Worm (Caenorhabditis elegans): ENCODE measurements around the gene trh-1.

Gene trh-1

DNA sequence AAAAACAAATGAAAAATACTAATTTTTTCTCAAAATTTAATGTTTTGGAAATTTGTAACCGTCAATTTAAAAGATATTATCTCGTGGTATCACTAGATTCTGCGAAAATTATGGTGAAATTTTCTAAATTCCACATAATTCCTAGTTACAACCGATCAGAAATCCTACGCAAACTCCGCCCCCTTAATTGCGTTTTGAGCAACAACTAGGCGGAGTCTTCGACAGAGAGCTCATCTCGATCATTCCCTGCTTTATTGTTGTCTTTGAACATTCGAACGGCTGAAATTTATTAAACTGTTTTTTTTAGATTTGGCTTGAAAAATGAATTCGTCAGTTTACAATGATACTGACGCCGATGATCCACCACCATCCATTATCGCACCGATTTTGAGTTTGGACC lies 31.1 kb downstream of the trh-1 start, which contains the start of gene T02D1.4:
Gene T02D1.4, plus strand, starts transcription at position 301 of the 400 bp plus-strand sequence.
- no peak for TF ChIP-seq ztf-4 (tag; optimal IDR thresholded peaks at IDR 0.05)
- no peak for TF ChIP-seq nhr-77 (tag; optimal IDR thresholded peaks at IDR 0.05)
- TF ChIP-seq nhr-23 (tag; optimal IDR thresholded peaks at IDR 0.05), result no peak
- no peak for TF ChIP-seq ceh-16 (tag; optimal IDR thresholded peaks at IDR 0.05)
- no peak for TF ChIP-seq nhr-237 (tag; optimal IDR thresholded peaks at IDR 0.05)
- TF ChIP-seq snpc-4 (tag; optimal IDR thresholded peaks at IDR 0.05), result no peak
- TF ChIP-seq nhr-76 (tag; optimal IDR thresholded peaks at IDR 0.05), result no peak
- no peak for TF ChIP-seq pqm-1 (tag; optimal IDR thresholded peaks at IDR 0.05)
- no peak for TF ChIP-seq ceh-9 (tag; optimal IDR thresholded peaks at IDR 0.05)
- TF ChIP-seq mdl-1 (tag; optimal IDR thresholded peaks at IDR 0.05), result no peak
- TF ChIP-seq skn-1 (tag; optimal IDR thresholded peaks at IDR 0.05), result no peak

DNA sequence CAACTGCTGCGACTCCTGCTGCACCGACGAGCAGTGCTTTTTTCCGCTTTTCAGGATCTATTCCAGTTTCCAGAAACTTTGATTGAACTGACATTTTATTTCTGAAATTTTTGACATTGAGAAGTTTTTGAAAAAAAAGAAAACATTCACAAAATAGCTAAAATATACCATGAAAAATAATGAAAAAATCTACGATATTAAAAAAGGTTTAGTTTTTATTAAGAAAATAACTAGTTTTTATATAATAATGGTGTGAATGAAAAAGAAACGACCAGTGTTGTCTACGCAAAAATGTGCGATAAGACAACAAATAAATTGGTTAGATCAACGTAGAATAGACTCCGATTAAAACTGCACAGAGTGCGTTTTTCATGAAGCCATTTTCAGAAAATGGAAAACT lies 37.1 kb downstream of the trh-1 start, which contains the start of gene pmp-4:
Gene pmp-4, minus strand, starts transcription at position 101 of the 400 bp plus-strand sequence.
- TF ChIP-seq eor-1 (tag; optimal IDR thresholded peaks at IDR 0.05) (no peak), jun-1 (tag; optimal IDR thresholded peaks at IDR 0.05) (no peak), pha-4 (tag; optimal IDR thresholded peaks at IDR 0.05) (no peak), nhr-67 (tag; optimal IDR thresholded peaks at IDR 0.05) (no peak), ztf-11 (tag; optimal IDR thresholded peaks at IDR 0.05) (no peak), fos-1 (tag; optimal IDR thresholded peaks at IDR 0.05) (no peak), nhr-23 (tag; optimal IDR thresholded peaks at IDR 0.05) (no peak), daf-12 (tag; optimal IDR thresholded peaks at IDR 0.05) (no peak), skn-1 (tag; optimal IDR thresholded peaks at IDR 0.05) (no peak), egl-5 (tag; optimal IDR thresholded peaks at IDR 0.05) (no peak)

DNA sequence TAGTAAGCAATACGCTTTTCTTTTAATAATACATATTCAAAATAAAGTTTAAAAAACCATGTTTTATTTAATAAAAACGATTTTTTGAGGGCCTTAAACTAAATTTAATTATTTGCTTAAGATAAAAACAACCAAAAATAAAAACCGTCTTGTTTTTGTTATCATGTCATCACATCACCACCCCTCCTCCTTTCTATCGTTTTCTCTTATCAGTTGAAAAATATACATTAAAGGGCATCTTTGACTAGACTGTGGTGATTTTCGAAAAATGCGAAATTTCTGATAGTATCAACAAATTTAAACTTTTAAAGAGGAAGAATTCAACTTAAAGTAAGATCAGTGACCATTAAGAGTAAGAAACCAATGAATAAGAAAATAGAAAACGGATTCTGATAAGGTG lies 37.7 kb downstream of the trh-1 start:
- TF ChIP-seq jun-1 (tag; optimal IDR thresholded peaks at IDR 0.05) (peak; percentile 8), nhr-43 (tag; optimal IDR thresholded peaks at IDR 0.05; ENCODE audit: poor library complexity, severe bottlenecking) (no peak), pqm-1 (tag; optimal IDR thresholded peaks at IDR 0.05) (peak; percentile 60), elt-2 (tag; optimal IDR thresholded peaks at IDR 0.05) (peak; percentile 76), fkh-2 (tag; optimal IDR thresholded peaks at IDR 0.05) (no peak)

DNA sequence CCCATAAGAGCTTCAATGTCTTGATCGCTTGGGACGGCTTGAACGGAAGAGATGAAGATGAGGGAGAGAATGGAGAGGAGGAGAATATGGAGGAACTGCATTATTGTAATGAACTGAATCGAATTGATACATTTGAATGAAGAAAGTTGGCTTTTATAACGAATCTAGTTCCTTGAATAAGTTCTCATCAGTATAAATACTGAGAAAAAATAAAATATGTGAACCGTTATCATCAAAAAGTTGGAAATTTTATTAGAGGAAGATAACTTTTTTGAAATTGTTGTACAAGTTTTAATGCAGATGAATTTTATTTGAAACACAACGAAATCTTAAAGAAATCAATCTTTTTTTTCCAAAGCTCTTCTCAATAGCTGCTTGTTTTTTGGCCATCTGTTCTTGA lies 38.6 kb downstream of the trh-1 start, which contains the start of gene T02D1.7:
Gene T02D1.7, minus strand, starts transcription at position 101 of the 400 bp plus-strand sequence.
- TF ChIP-seq hmg-11 (tag; optimal IDR thresholded peaks at IDR 0.05) (no peak), ama-1 (optimal IDR thresholded peaks at IDR 0.05) (no peak), ZK546.5 (tag; optimal IDR thresholded peaks at IDR 0.05) (no peak), nhr-12 (tag; optimal IDR thresholded peaks at IDR 0.05) (no peak), fkh-2 (tag; optimal IDR thresholded peaks at IDR 0.05) (no peak), ceh-28 (tag; optimal IDR thresholded peaks at IDR 0.05) (no peak), ceh-9 (tag; optimal IDR thresholded peaks at IDR 0.05) (no peak)

DNA sequence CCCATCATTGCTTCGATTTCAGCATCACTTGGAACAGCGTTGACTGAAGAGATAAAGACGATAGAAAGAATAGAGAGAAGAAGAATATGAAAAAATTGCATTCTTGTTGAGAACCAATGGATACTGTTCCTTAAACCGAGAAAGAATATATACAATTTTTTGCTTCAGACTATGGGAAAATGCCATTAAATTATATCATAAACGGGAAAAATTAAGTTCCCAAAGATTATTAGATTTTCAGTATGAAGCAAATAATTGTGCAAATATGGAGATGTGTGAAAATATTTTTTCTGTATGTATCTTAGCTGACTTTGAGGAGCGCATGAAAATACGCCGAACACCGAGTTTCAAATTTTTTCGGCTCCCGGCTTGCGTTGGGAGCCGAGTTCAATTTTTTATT lies 39.1 kb downstream of the trh-1 start, which contains the start of gene T02D1.9:
Gene T02D1.9, minus strand, starts transcription at position 101 of the 400 bp plus-strand sequence.
- TF ChIP-seq nhr-12 (tag; optimal IDR thresholded peaks at IDR 0.05) (no peak), ZK546.5 (tag; optimal IDR thresholded peaks at IDR 0.05) (no peak), eor-1 (tag; optimal IDR thresholded peaks at IDR 0.05) (no peak), ztf-11 (tag; optimal IDR thresholded peaks at IDR 0.05) (no peak), fos-1 (tag; optimal IDR thresholded peaks at IDR 0.05) (no peak), nhr-237 (tag; optimal IDR thresholded peaks at IDR 0.05) (no peak), elt-2 (tag; optimal IDR thresholded peaks at IDR 0.05) (no peak), sea-2 (GFP tag; optimal IDR thresholded peaks at IDR 0.05) (no peak), unc-62 (GFP tag; optimal IDR thresholded peaks at IDR 0.05) (no peak), snpc-4 (tag; optimal IDR thresholded peaks at IDR 0.05) (no peak), nhr-23 (tag; optimal IDR thresholded peaks at IDR 0.05) (no peak), pqm-1 (tag; optimal IDR thresholded peaks at IDR 0.05) (no peak), mml-1 (tag; optimal IDR thresholded peaks at IDR 0.05) (no peak), egl-5 (tag; optimal IDR thresholded peaks at IDR 0.05) (no peak), fkh-2 (tag; optimal IDR thresholded peaks at IDR 0.05) (no peak), tbx-2 (tag; optimal IDR thresholded peaks at IDR 0.05) (no peak), elt-3 (tag; optimal IDR thresholded peaks at IDR 0.05) (no peak), aly-2 (tag; optimal IDR thresholded peaks at IDR 0.05) (no peak), nhr-28 (tag; optimal IDR thresholded peaks at IDR 0.05) (no peak), nhr-43 (tag; optimal IDR thresholded peaks at IDR 0.05; ENCODE audit: poor library complexity, severe bottlenecking) (no peak)

Measured in whole organism, L3 larva.